Worm (Caenorhabditis elegans) whole organism, L1 larva: Measurements from ENCODE around the gene sdz-10.

ENCODE experiments used
- C16A3.4 ChIP-seq: fragments of 150-350 bp; optimal IDR thresholded peaks from 2 replicates; lab custom pipeline; 2014; ENCODE audit warnings: missing biosample characterization, missing genetic modification characterization
- Y116A8C.19 ChIP-seq: sonication (generic microtip); optimal IDR thresholded peaks from 2 replicates; lab custom pipeline; 2016; ENCODE audit warnings: missing compliant biosample characterization, missing genetic modification characterization, borderline replicate concordance
- aly-2 ChIP-seq: fragments of 150-350 bp; optimal IDR thresholded peaks from 2 replicates; lab custom pipeline; 2014; ENCODE audit warnings: missing biosample characterization, missing genetic modification characterization
- blmp-1 ChIP-seq: fragments of 150-350 bp; optimal IDR thresholded peaks from 2 replicates; lab custom pipeline; 2014; ENCODE audit warnings: missing biosample characterization, missing genetic modification characterization
- ceh-8 ChIP-seq: fragments of 200-800 bp; sonication (Bioruptor generic); optimal IDR thresholded peaks from 2 replicates; lab custom pipeline; 2018; ENCODE audit warnings: mild to moderate bottlenecking, missing genetic modification characterization, moderate library complexity, missing compliant biosample characterization
- ceh-88 ChIP-seq: fragments of 200-800 bp; sonication (Bioruptor generic); IDR thresholded peaks from 2 replicates; pipeline ENCODE4 v1.3.6; 2022; ENCODE audit warnings: missing genetic modification characterization, missing compliant biosample characterization
- ces-1 ChIP-seq: fragments of 150-350 bp; optimal IDR thresholded peaks from 2 replicates; lab custom pipeline; 2014; ENCODE audit warnings: missing biosample characterization, missing genetic modification reagents, missing genetic modification characterization
- dpl-1 ChIP-seq, 3 experiments: fragments of 150-350 bp in 2 of 3; sonication (generic microtip) in 1 of 3; optimal IDR thresholded peaks; 2 replicates each; lab custom pipeline; 2014 to 2017; ENCODE audit warnings: missing biosample characterization in 3 of 3, missing genetic modification characterization in 3 of 3, missing genetic modification reagents in 3 of 3
- dsc-1 ChIP-seq: sonication (generic microtip); optimal IDR thresholded peaks from 2 replicates; lab custom pipeline; 2016; ENCODE audit warnings: mild to moderate bottlenecking, missing genetic modification characterization, missing compliant biosample characterization
- efl-1 ChIP-seq, 4 experiments: fragments of 150-350 bp; optimal IDR thresholded peaks in 3 of 4; peaks in 1 of 4; 1 replicate in 1 of 4; 2 replicates in 3 of 4; lab custom pipeline; 2014; ENCODE audit warnings: missing biosample characterization in 2 of 4, missing genetic modification characterization in 2 of 4, missing genetic modification reagents in 2 of 4
- elt-3 ChIP-seq, 6 experiments: fragments of 150-350 bp in 1 of 6; sonication (generic microtip); optimal IDR thresholded peaks; 2 replicates each; lab custom pipeline; 2017 to 2018; ENCODE audit warnings: missing biosample characterization in 6 of 6, missing genetic modification characterization in 6 of 6, inconsistent platforms in 1 of 6
- fkh-10 ChIP-seq: sonication (generic microtip); optimal IDR thresholded peaks from 2 replicates; lab custom pipeline; 2017; ENCODE audit warnings: missing biosample characterization, missing genetic modification reagents, missing genetic modification characterization
- fkh-4 ChIP-seq: sonication (generic microtip); optimal IDR thresholded peaks from 2 replicates; lab custom pipeline; 2016; ENCODE audit warnings: missing compliant biosample characterization, missing genetic modification characterization, borderline replicate concordance
- grh-1 ChIP-seq: fragments of 200-800 bp; sonication (Bioruptor generic); IDR thresholded peaks from 2 replicates; pipeline ENCODE4 v1.3.6; 2022; ENCODE audit warnings: missing genetic modification reagents, missing genetic modification characterization, missing compliant biosample characterization
- hlh-4 ChIP-seq: sonication (generic microtip); optimal IDR thresholded peaks from 2 replicates; lab custom pipeline; 2016; ENCODE audit warnings: mild to moderate bottlenecking, missing genetic modification characterization, missing compliant biosample characterization
- hpl-2 ChIP-seq: fragments of 150-350 bp; optimal IDR thresholded peaks from 2 replicates; lab custom pipeline; 2014; ENCODE audit warnings: missing biosample characterization, missing genetic modification reagents, missing genetic modification characterization
- jun-1 ChIP-seq: fragments of 150-350 bp; optimal IDR thresholded peaks from 2 replicates; lab custom pipeline; 2014; ENCODE audit warnings: missing biosample characterization, missing genetic modification reagents, missing genetic modification characterization
- lin-13 ChIP-seq: fragments of 150-350 bp; optimal IDR thresholded peaks from 2 replicates; lab custom pipeline; 2014; ENCODE audit warnings: missing biosample characterization, missing genetic modification reagents, missing genetic modification characterization
- lin-39 ChIP-seq: fragments of 150-350 bp; optimal IDR thresholded peaks from 2 replicates; lab custom pipeline; 2014; ENCODE audit warnings: missing biosample characterization, missing genetic modification reagents, missing genetic modification characterization
- mdl-1 ChIP-seq, 2 experiments: fragments of 150-350 bp; optimal IDR thresholded peaks; 2 replicates each; lab custom pipeline; 2014 to 2017; ENCODE audit warnings: missing biosample characterization in 2 of 2, missing genetic modification characterization in 2 of 2, inconsistent platforms in 1 of 2
- mef-2 ChIP-seq: fragments of 150-350 bp; optimal IDR thresholded peaks from 2 replicates; lab custom pipeline; 2014; ENCODE audit warnings: missing biosample characterization, missing genetic modification characterization
- mep-1 ChIP-seq: fragments of 150-350 bp; optimal IDR thresholded peaks from 2 replicates; lab custom pipeline; 2014; ENCODE audit warnings: missing biosample characterization, missing genetic modification characterization
- nhr-20 ChIP-seq: sonication (generic microtip); optimal IDR thresholded peaks from 2 replicates; lab custom pipeline; 2016; ENCODE audit warnings: mild to moderate bottlenecking, missing genetic modification characterization, missing compliant biosample characterization
- nhr-237 ChIP-seq: fragments of 150-350 bp; optimal IDR thresholded peaks from 2 replicates; lab custom pipeline; 2014; ENCODE audit warnings: missing biosample characterization, missing genetic modification characterization
- nhr-76 ChIP-seq: sonication (generic microtip); optimal IDR thresholded peaks from 2 replicates; lab custom pipeline; 2017; ENCODE audit warnings: missing biosample characterization, missing genetic modification characterization
- nhr-77 ChIP-seq: fragments of 150-350 bp; optimal IDR thresholded peaks from 2 replicates; lab custom pipeline; 2014; ENCODE audit warnings: missing biosample characterization, missing genetic modification characterization
- nhr-84 ChIP-seq: sonication (generic microtip); optimal IDR thresholded peaks from 2 replicates; lab custom pipeline; 2017; ENCODE audit warnings: missing biosample characterization, missing genetic modification characterization
- pqm-1 ChIP-seq: sonication (generic microtip); optimal IDR thresholded peaks from 3 replicates; lab custom pipeline; 2017; ENCODE audit warnings: missing biosample characterization, missing genetic modification characterization
- snu-23 ChIP-seq: sonication (generic microtip); optimal IDR thresholded peaks from 2 replicates; lab custom pipeline; 2016; ENCODE audit warnings: missing genetic modification characterization, missing compliant biosample characterization
- swsn-7 ChIP-seq: sonication (generic microtip); optimal IDR thresholded peaks from 2 replicates; lab custom pipeline; 2016; ENCODE audit warnings: missing genetic modification characterization, missing compliant biosample characterization
- tlp-1 ChIP-seq: fragments of 150-350 bp; optimal IDR thresholded peaks from 2 replicates; lab custom pipeline; 2014; ENCODE audit warnings: missing biosample characterization, missing genetic modification characterization
- unc-62 ChIP-seq: fragments of 150-350 bp; optimal IDR thresholded peaks from 2 replicates; lab custom pipeline; 2014; ENCODE audit warnings: missing biosample characterization, missing genetic modification reagents, missing genetic modification characterization
- unc-86 ChIP-seq: sonication (generic microtip); optimal IDR thresholded peaks from 2 replicates; lab custom pipeline; 2016; ENCODE audit warnings: missing genetic modification characterization, missing compliant biosample characterization
- xbp-1 ChIP-seq: sonication (generic microtip); optimal IDR thresholded peaks from 2 replicates; lab custom pipeline; 2016; ENCODE audit warnings: missing genetic modification characterization, missing compliant biosample characterization
- ztf-4 ChIP-seq: fragments of 150-350 bp; optimal IDR thresholded peaks from 2 replicates; lab custom pipeline; 2014; ENCODE audit warnings: missing biosample characterization, missing genetic modification characterization

The sdz-10 gene

ce11 chrII:2800550-2801233, 28.6 kb upstream of the sdz-10 start, which contains the start of gene nhr-119 (continued):
- TF ChIP-seq swsn-7 (tag; lab: Kevin White, UChicago): peak; percentile 66
- peak; percentile 83 for TF ChIP-seq snu-23 (GFP tag; lab: Kevin White, UChicago)
- peak; percentile 92 for TF ChIP-seq lin-39 (tag; lab: Kevin White, UChicago)
- TF ChIP-seq grh-1 (GFP tag; lab: Robert Waterston, UW): peak; percentile 71
- peak; percentile 40 for TF ChIP-seq ztf-4 (tag; lab: Kevin White, UChicago)
- peak; percentile 19 for TF ChIP-seq C16A3.4
- peak; percentile 18 for TF ChIP-seq pqm-1 (tag; lab: Kevin White, UChicago)
- TF ChIP-seq nhr-84: no peak
- TF ChIP-seq nhr-77 (tag; lab: Kevin White, UChicago): peak; percentile 27
- no peak for TF ChIP-seq dsc-1 (tag; lab: Kevin White, UChicago)
- TF ChIP-seq ces-1 (GFP tag; lab: Kevin White, UChicago): no peak

DNA sequence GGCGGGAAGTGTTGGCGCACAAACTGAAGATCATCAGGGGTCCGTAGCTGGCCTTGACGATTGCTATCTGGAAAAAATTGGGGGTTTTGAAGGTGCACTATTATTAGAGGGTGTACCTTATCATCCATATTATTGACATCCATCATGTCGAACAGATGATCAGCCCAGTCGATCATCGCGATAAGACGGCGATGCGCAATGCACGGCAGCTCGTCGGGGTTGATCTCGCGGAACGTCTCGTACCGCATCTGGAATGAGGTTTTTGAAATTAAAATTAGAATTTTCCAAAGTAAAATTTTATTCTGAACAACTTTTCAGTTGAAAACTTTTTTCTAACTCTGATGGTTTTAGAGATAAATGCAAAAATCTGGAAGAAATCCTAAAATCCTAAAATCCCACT, 25.9 kb upstream of the sdz-10 start:
- TF ChIP-seq tlp-1 (tag; lab: Kevin White, UChicago) (no peak), efl-1 (optimal IDR thresholded peaks at IDR 0.05; lab: Kevin White, UChicago) (no peak), efl-1 (GFP tag; optimal IDR thresholded peaks at IDR 0.05 in 1 of 2; lab: Kevin White, UChicago) (peak in 1 of 2 experiments; percentile 63)

DNA sequence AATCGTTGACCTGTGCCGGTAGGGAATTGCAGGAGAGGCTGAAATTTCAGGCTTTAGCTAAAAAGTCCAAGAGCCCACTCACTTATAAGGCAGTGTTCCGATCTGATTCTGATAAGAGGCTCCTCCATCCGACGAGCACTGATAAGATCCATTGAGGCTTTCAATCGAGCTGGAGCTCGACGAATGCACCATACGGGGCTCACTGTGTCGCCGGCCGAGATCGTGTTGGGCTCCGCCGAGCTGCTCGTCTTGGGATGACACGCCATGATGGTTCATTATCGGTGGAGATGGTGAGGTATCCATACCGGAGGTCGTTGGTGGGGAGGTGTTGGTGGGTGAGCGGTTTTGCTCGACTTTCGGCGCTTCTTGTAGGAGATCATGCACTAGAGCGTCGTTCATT, 24.4 kb upstream of the sdz-10 start:
- TF ChIP-seq efl-1 (optimal IDR thresholded peaks at IDR 0.05; lab: Kevin White, UChicago) (no peak), efl-1 (GFP tag; optimal IDR thresholded peaks at IDR 0.05 in 1 of 2; lab: Kevin White, UChicago) (peak in 1 of 2 experiments; percentile 87), ceh-88 (GFP tag; lab: Robert Waterston, UW) (no peak)

- TF ChIP-seq nhr-20 (tag; lab: Kevin White, UChicago) (no peak), blmp-1 (tag; lab: Kevin White, UChicago) (no peak), aly-2 (tag; lab: Kevin White, UChicago) (no peak), elt-3 (tag; optimal IDR thresholded peaks at IDR 0.05; lab: Kevin White, UChicago) (no peak), mef-2 (no peak), efl-1 (optimal IDR thresholded peaks at IDR 0.05; lab: Kevin White, UChicago) (no peak), efl-1 (GFP tag; optimal IDR thresholded peaks at IDR 0.05 in 1 of 2; lab: Kevin White, UChicago) (no peak), fkh-4 (tag; lab: Kevin White, UChicago) (no peak), pqm-1 (tag; lab: Kevin White, UChicago) (no peak), hpl-2 (GFP tag; lab: Kevin White, UChicago) (no peak)
Measured at ce11 chrII:2795413-2795812, 23.3 kb upstream of the sdz-10 start.

ce11 chrII:2791693-2792092, 19.6 kb upstream of the sdz-10 start:
- TF ChIP-seq fkh-4 (tag; lab: Kevin White, UChicago): no peak
- no peak for TF ChIP-seq mep-1
- no peak for TF ChIP-seq lin-13 (GFP tag; lab: Kevin White, UChicago)
- TF ChIP-seq unc-86 (tag; lab: Kevin White, UChicago): no peak
- no peak for TF ChIP-seq hlh-4 (tag; lab: Kevin White, UChicago)
- no peak for TF ChIP-seq Y116A8C.19 (tag; lab: Kevin White, UChicago)
- TF ChIP-seq efl-1 (optimal IDR thresholded peaks at IDR 0.05; lab: Kevin White, UChicago): no peak
- TF ChIP-seq efl-1 (GFP tag; optimal IDR thresholded peaks at IDR 0.05 in 1 of 2; lab: Kevin White, UChicago): no peak
- no peak for TF ChIP-seq nhr-77 (tag; lab: Kevin White, UChicago)
- TF ChIP-seq unc-62 (GFP tag; lab: Kevin White, UChicago): no peak
- TF ChIP-seq, all 84 proteins: peak for 0

DNA sequence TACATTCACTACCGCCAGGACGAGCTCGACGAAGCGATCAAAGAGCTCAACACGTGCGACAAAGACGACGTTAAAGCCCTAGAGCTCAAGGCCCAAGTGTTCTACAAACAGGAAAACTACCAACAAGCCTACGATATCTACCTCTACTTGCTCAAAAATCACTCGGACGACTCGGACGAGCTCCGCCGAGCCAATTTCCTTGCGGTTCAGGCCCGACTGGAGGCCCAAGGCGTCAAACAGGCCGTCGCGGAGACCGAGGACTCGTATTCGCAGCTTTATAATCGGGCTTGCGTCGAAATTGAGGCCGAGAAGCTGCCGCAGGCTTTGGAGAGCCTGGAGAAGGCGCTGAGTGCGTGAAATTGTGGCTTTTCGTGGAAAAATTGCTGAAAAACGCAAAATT, 15.8 kb upstream of the sdz-10 start:
- TF ChIP-seq mdl-1 (tag; optimal IDR thresholded peaks at IDR 0.05; lab: Kevin White, UChicago): no peak
- no peak for TF ChIP-seq nhr-237
- no peak for TF ChIP-seq dpl-1 (GFP tag; optimal IDR thresholded peaks at IDR 0.05; lab: Kevin White, UChicago)
- no peak for TF ChIP-seq ceh-88 (GFP tag; lab: Robert Waterston, UW)
- TF ChIP-seq nhr-76 (tag; lab: Kevin White, UChicago): no peak
- TF ChIP-seq aly-2 (tag; lab: Kevin White, UChicago): no peak
- no peak for TF ChIP-seq ceh-8 (GFP tag; lab: Kevin White, UChicago)
- no peak for TF ChIP-seq snu-23 (GFP tag; lab: Kevin White, UChicago)
- no peak for TF ChIP-seq efl-1 (optimal IDR thresholded peaks at IDR 0.05; lab: Kevin White, UChicago)
- no peak for TF ChIP-seq efl-1 (GFP tag; optimal IDR thresholded peaks at IDR 0.05 in 1 of 2; lab: Kevin White, UChicago)
- TF ChIP-seq jun-1 (tag; lab: Kevin White, UChicago): no peak
- TF ChIP-seq swsn-7 (tag; lab: Kevin White, UChicago): no peak
- no peak for TF ChIP-seq fkh-10 (GFP tag; lab: Kevin White, UChicago)
- no peak for TF ChIP-seq mef-2
- no peak for TF ChIP-seq mep-1
- TF ChIP-seq tlp-1 (tag; lab: Kevin White, UChicago): no peak
- TF ChIP-seq xbp-1: no peak
- no peak for TF ChIP-seq fkh-4 (tag; lab: Kevin White, UChicago)
- TF ChIP-seq nhr-77 (tag; lab: Kevin White, UChicago): no peak
